Fruit fly (Drosophila melanogaster) whole organism, wandering third instar larva: ENCODE data around the gene bbg.

ENCODE experiments used
- Abd-B ChIP-seq: fragments of >200 bp; optimal IDR thresholded peaks from 2 replicates; lab custom pipeline; 2017; ENCODE audit warnings: missing biosample characterization, missing genetic modification characterization
- CG32264 ChIP-seq: fragments of 200-800 bp; sonication (Bioruptor generic); optimal IDR thresholded peaks from 2 replicates; lab custom pipeline; 2016; ENCODE audit warnings: missing biosample characterization, missing genetic modification characterization
- CG9705 ChIP-seq: fragments of 200-800 bp; sonication (Bioruptor generic); optimal IDR thresholded peaks from 2 replicates; lab custom pipeline; 2018; ENCODE audit warnings: missing biosample characterization, mild to moderate bottlenecking, missing genetic modification characterization
- CrebA ChIP-seq: fragments of 200-800 bp; sonication (Bioruptor generic); optimal IDR thresholded peaks from 2 replicates; lab custom pipeline; 2016; ENCODE audit warnings: missing biosample characterization, mild to moderate bottlenecking, missing genetic modification characterization, borderline replicate concordance
- Dfd ChIP-seq: fragments of >200 bp; optimal IDR thresholded peaks from 2 replicates; lab custom pipeline; 2017; ENCODE audit warnings: missing biosample characterization, missing genetic modification characterization
- Dif ChIP-seq: fragments of 200-275, 200-300 bp; sonication (Bioruptor generic); optimal IDR thresholded peaks from 2 replicates; lab custom pipeline; 2018; ENCODE audit warnings: missing biosample characterization, missing genetic modification characterization; ENCODE audit not compliant: partially characterized antibody
- GATAd ChIP-seq: sonication (Bioruptor generic); optimal IDR thresholded peaks from 2 replicates; lab custom pipeline; 2016; ENCODE audit warnings: missing biosample characterization, missing genetic modification characterization
- HLH106 ChIP-seq: fragments of 200-800 bp; optimal IDR thresholded peaks from 3 replicates; lab custom pipeline; 2019; ENCODE audit warnings: missing biosample characterization, mild to moderate bottlenecking, missing genetic modification characterization, moderate library complexity
- Hnf4 ChIP-seq: fragments of 200-800 bp; sonication (Bioruptor generic); optimal IDR thresholded peaks from 2 replicates; lab custom pipeline; 2016; ENCODE audit warnings: missing biosample characterization, mild to moderate bottlenecking, missing genetic modification characterization
- Hr78 ChIP-seq: fragments of >200 bp; optimal IDR thresholded peaks from 2 replicates; lab custom pipeline; 2017; ENCODE audit warnings: missing biosample characterization, missing genetic modification characterization
- Hr83 ChIP-seq: fragments of 200-300 bp; sonication (Bioruptor generic); optimal IDR thresholded peaks from 2 replicates; lab custom pipeline; 2016; ENCODE audit warnings: missing biosample characterization, mild to moderate bottlenecking, missing genetic modification characterization, moderate library complexity; ENCODE audit not compliant: poor library complexity, severe bottlenecking
- Jra ChIP-seq: sonication (Bioruptor generic); optimal IDR thresholded peaks from 2 replicates; lab custom pipeline; 2016; ENCODE audit warnings: missing biosample characterization, missing genetic modification characterization
- Mio ChIP-seq: sonication (Bioruptor generic); optimal IDR thresholded peaks from 2 replicates; lab custom pipeline; 2016; ENCODE audit warnings: missing biosample characterization, missing genetic modification characterization
- Myc ChIP-seq: fragments of >200 bp; optimal IDR thresholded peaks from 2 replicates; lab custom pipeline; 2017
- N ChIP-seq: fragments of >200 bp; optimal IDR thresholded peaks from 2 replicates; lab custom pipeline; 2018; ENCODE audit warnings: missing biosample characterization, missing external identifiers, missing genetic modification characterization
- OdsH ChIP-seq: fragments of 200-800 bp; sonication (Bioruptor generic); optimal IDR thresholded peaks from 2 replicates; lab custom pipeline; 2016; ENCODE audit warnings: missing biosample characterization, mild to moderate bottlenecking, missing genetic modification characterization
- Rel ChIP-seq, 2 experiments: fragments of 200-800 bp; sonication (Bioruptor generic) in 1 of 2; optimal IDR thresholded peaks; 2 replicates in 1 of 2; 3 replicates in 1 of 2; lab custom pipeline; 2016 to 2019; ENCODE audit warnings: mild to moderate bottlenecking in 2 of 2, missing biosample characterization in 2 of 2, missing genetic modification characterization in 2 of 2, moderate library complexity in 1 of 2
- Sp1 ChIP-seq: fragments of 200-800 bp; sonication (Bioruptor generic); optimal IDR thresholded peaks from 3 replicates; lab custom pipeline; 2019; ENCODE audit warnings: missing biosample characterization, mild to moderate bottlenecking, missing genetic modification characterization, moderate library complexity
- Vsx2 ChIP-seq: fragments of 200-300, 225-300 bp; sonication (Bioruptor generic); optimal IDR thresholded peaks from 2 replicates; lab custom pipeline; 2018; ENCODE audit warnings: missing biosample characterization, missing genetic modification characterization; ENCODE audit not compliant: partially characterized antibody
- br ChIP-seq: fragments of 200-800 bp; sonication (Bioruptor generic); optimal IDR thresholded peaks from 2 replicates; lab custom pipeline; 2016; ENCODE audit warnings: missing biosample characterization, missing genetic modification characterization
- brk ChIP-seq: fragments of 200-800 bp; sonication (Bioruptor generic); optimal IDR thresholded peaks from 2 replicates; lab custom pipeline; 2016; ENCODE audit warnings: missing biosample characterization, mild to moderate bottlenecking, missing genetic modification characterization
- dl ChIP-seq, 2 experiments: fragments of 175-275, 200-275 bp in 1 of 2; fragments of 200-275 bp in 1 of 2; sonication (Bioruptor generic); optimal IDR thresholded peaks; lab custom pipeline; 2018; ENCODE audit warnings: mild to moderate bottlenecking in 2 of 2, missing biosample characterization in 2 of 2, missing genetic modification characterization in 2 of 2, moderate library complexity in 2 of 2; ENCODE audit not compliant: partially characterized antibody in 2 of 2, insufficient read depth in 1 of 2
- dmrt93B ChIP-seq: fragments of 200-800 bp; sonication (Bioruptor generic); optimal IDR thresholded peaks from 2 replicates; lab custom pipeline; 2018; ENCODE audit warnings: missing biosample characterization, mild to moderate bottlenecking, missing genetic modification characterization
- dsf ChIP-seq: sonication (Bioruptor generic); optimal IDR thresholded peaks from 2 replicates; lab custom pipeline; 2016; ENCODE audit warnings: missing biosample characterization, missing genetic modification characterization, borderline replicate concordance
- ey ChIP-seq: fragments of 200-800 bp; sonication (Bioruptor generic); optimal IDR thresholded peaks from 2 replicates; lab custom pipeline; 2016; ENCODE audit warnings: missing biosample characterization, missing genetic modification characterization
- foxo ChIP-seq, 2 experiments: fragments of 200-800 bp; sonication (Bioruptor generic); optimal IDR thresholded peaks; 2 replicates in 1 of 2; 3 replicates in 1 of 2; lab custom pipeline; 2016 to 2017; ENCODE audit warnings: missing biosample characterization in 2 of 2, missing genetic modification characterization in 2 of 2
- fru ChIP-seq: fragments of 200-800 bp; sonication (Bioruptor generic); optimal IDR thresholded peaks from 3 replicates; lab custom pipeline; 2016; ENCODE audit warnings: missing biosample characterization, mild to moderate bottlenecking, missing genetic modification characterization
- h ChIP-seq: fragments of 200-800 bp; sonication (Bioruptor generic); optimal IDR thresholded peaks from 3 replicates; lab custom pipeline; 2016; ENCODE audit warnings: missing biosample characterization, mild to moderate bottlenecking, missing genetic modification characterization
- jim ChIP-seq: fragments of 175-275, 200-325 bp; sonication (Bioruptor generic); optimal IDR thresholded peaks from 2 replicates; lab custom pipeline; 2016; ENCODE audit warnings: missing biosample characterization, mild to moderate bottlenecking, missing genetic modification characterization
- lola ChIP-seq: fragments of >200 bp; optimal IDR thresholded peaks from 2 replicates; lab custom pipeline; 2017; ENCODE audit warnings: missing biosample characterization, missing genetic modification characterization
- pan ChIP-seq: fragments of >200 bp; optimal IDR thresholded peaks from 2 replicates; lab custom pipeline; 2017
- psq ChIP-seq: fragments of 200-800 bp; sonication (Bioruptor generic); optimal IDR thresholded peaks from 3 replicates; lab custom pipeline; 2017; ENCODE audit warnings: missing biosample characterization, mild to moderate bottlenecking, missing genetic modification characterization, moderate library complexity
- rgr ChIP-seq: fragments of 200-800 bp; sonication (Bioruptor generic); optimal IDR thresholded peaks from 3 replicates; lab custom pipeline; 2016; ENCODE audit warnings: missing biosample characterization, mild to moderate bottlenecking, missing genetic modification characterization
- sage ChIP-seq: fragments of 200-800 bp; sonication (Bioruptor generic); optimal IDR thresholded peaks from 2 replicates; lab custom pipeline; 2016; ENCODE audit warnings: missing biosample characterization, mild to moderate bottlenecking, missing genetic modification characterization
- sv ChIP-seq: fragments of 200-800 bp; sonication (Bioruptor generic); optimal IDR thresholded peaks from 3 replicates; lab custom pipeline; 2016; ENCODE audit warnings: missing biosample characterization, missing genetic modification characterization
- tai ChIP-seq: sonication (Bioruptor generic); optimal IDR thresholded peaks from 2 replicates; lab custom pipeline; 2016; ENCODE audit warnings: missing biosample characterization, missing genetic modification characterization
- usp ChIP-seq: fragments of >200 bp; optimal IDR thresholded peaks from 2 replicates; lab custom pipeline; 2017; ENCODE audit warnings: missing biosample characterization, missing genetic modification characterization
- woc ChIP-seq: sonication (Bioruptor generic); optimal IDR thresholded peaks from 2 replicates; lab custom pipeline; 2016; ENCODE audit warnings: missing biosample characterization, mild to moderate bottlenecking, missing genetic modification characterization

Gene bbg

DNA sequence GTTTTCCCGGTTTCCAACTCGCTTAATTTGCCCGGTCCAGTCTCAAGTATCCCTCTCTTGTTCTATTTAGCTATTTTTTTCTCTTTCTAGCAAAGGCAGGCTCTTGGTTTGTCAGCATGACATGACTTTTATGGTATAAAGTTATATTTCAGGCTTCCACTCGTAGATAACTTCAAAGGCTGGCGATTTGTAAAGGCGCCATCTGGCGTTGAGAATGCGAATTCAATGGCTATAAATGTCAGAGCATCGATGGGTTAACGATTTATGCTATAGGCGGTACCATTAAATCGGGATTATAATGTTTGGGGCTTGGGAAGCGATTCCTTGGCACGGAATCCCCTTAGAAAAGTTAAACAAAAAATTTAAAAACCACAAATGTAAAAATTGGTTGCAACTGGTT is 170.6 kb downstream of the bbg start:
- no peak for TF ChIP-seq brk (GFP tag; lab: Kevin White, UChicago)
- TF ChIP-seq Dfd (GFP tag; lab: Kevin White, UChicago) = no peak
- TF ChIP-seq CG9705 (GFP tag; lab: Kevin White, UChicago) = no peak
- no peak for TF ChIP-seq Mio (GFP tag; lab: Kevin White, UChicago)
- TF ChIP-seq sage (GFP tag; lab: Kevin White, UChicago) = no peak
- no peak for TF ChIP-seq Myc (lab: Kevin White, UChicago)
- no peak for TF ChIP-seq Jra (GFP tag; lab: Kevin White, UChicago)
- TF ChIP-seq dsf (GFP tag; lab: Kevin White, UChicago) = no peak

DNA sequence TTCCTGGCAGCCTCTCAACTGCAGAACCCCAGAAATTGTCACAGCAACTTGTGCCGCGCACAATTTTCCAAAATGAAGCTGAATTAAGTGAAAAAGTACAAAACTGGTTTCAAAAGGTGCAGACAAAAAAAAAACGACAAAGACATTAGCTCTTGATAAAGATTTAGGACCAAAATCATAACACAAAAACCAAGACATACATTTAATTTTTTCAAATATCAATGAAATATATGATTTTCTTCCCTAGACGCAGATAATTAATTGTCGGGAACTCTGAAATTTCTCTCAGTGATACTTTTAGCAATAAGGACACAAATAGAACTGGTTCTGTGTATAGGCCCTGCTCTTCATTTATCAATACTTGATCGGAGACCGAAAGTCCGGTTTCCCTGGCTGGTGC is 171.4 kb downstream of the bbg start:
- TF ChIP-seq Sp1 (GFP tag; lab: Kevin White, UChicago) (peak; percentile 92), Dfd (GFP tag; lab: Kevin White, UChicago) (no peak), jim (no peak), dmrt93B (peak; percentile 72), OdsH (GFP tag; lab: Kevin White, UChicago) (peak; percentile 95), Rel (GFP tag; optimal IDR thresholded peaks at IDR 0.05; lab: Kevin White, UChicago) (peak; percentile 85), Rel (tag; optimal IDR thresholded peaks at IDR 0.05; lab: Kevin White, UChicago) (peak; percentile 12), Hr78 (no peak), dl (GFP tag; optimal IDR thresholded peaks at IDR 0.05; lab: Kevin White, UChicago; ENCODE audit: insufficient read depth in 1 of 2, partially characterized antibody in 2 of 2) (no peak), tai (GFP tag; lab: Kevin White, UChicago) (peak; percentile 82), CrebA (peak; percentile 65), pan (no peak), brk (GFP tag; lab: Kevin White, UChicago) (peak; percentile 92), br (GFP tag; lab: Kevin White, UChicago) (peak; percentile 94), Mio (GFP tag; lab: Kevin White, UChicago) (peak; percentile 38), lola (no peak), foxo (GFP tag; optimal IDR thresholded peaks at IDR 0.05; lab: Kevin White, UChicago) (peak; percentile 62 to 92), Hnf4 (GFP tag; lab: Kevin White, UChicago) (peak; percentile 87), Dif (GFP tag; lab: Kevin White, UChicago) (no peak), CG9705 (GFP tag; lab: Kevin White, UChicago) (peak; percentile 41), HLH106 (tag; lab: Kevin White, UChicago) (peak; percentile 85), ey (GFP tag; lab: Kevin White, UChicago) (peak; percentile 94), Abd-B (no peak), rgr (GFP tag; lab: Kevin White, UChicago) (peak; percentile 94), usp (GFP tag; lab: Kevin White, UChicago) (no peak), dsf (GFP tag; lab: Kevin White, UChicago) (peak; percentile 64), CG32264 (GFP tag; lab: Kevin White, UChicago) (peak; percentile 86), h (GFP tag; lab: Kevin White, UChicago) (peak; percentile 96), fru (GFP tag; lab: Kevin White, UChicago) (peak; percentile 94), sv (peak; percentile 35), Jra (GFP tag; lab: Kevin White, UChicago) (peak; percentile 65), sage (GFP tag; lab: Kevin White, UChicago) (peak; percentile 86), woc (peak; percentile 89), Vsx2 (no peak), Myc (lab: Kevin White, UChicago) (no peak), psq (peak; percentile 87), N (GFP tag; lab: Kevin White, UChicago) (no peak), GATAd (GFP tag; lab: Kevin White, UChicago) (peak; percentile 8), Hr83 (no peak)
- TF ChIP-seq, all 38 proteins: peak for 25
